Worm (Caenorhabditis elegans): ENCODE results near the gene Y38H6C.20.

ce11 chrV:20595653-20596052, 44.7 kb upstream of the Y38H6C.20 start, which contains the start of gene F26F2.11:
- TF ChIP-seq ama-1 (optimal IDR thresholded peaks at IDR 0.05) (no peak), snpc-4 (tag; optimal IDR thresholded peaks at IDR 0.05) (no peak), nhr-11 (tag; optimal IDR thresholded peaks at IDR 0.05) (no peak), lin-13 (GFP tag; optimal IDR thresholded peaks at IDR 0.05) (no peak), mdl-1 (tag; optimal IDR thresholded peaks at IDR 0.05) (no peak), ZK546.5 (tag; optimal IDR thresholded peaks at IDR 0.05) (no peak), gmeb-1 (tag; optimal IDR thresholded peaks at IDR 0.05) (no peak)
